Worm (Caenorhabditis elegans) whole organism, L1 larva: ENCODE measurements around the gene mca-1.

Experiments used
- C04F5.9 ChIP-seq: sonication (generic microtip); optimal IDR thresholded peaks from 2 replicates; lab custom pipeline; 2016; ENCODE audit warnings: missing genetic modification characterization, missing compliant biosample characterization
- C34B4.2 ChIP-seq: sonication (generic microtip); optimal IDR thresholded peaks from 2 replicates; lab custom pipeline; 2017; ENCODE audit warnings: mild to moderate bottlenecking, missing genetic modification characterization, missing compliant biosample characterization
- aha-1 ChIP-seq: fragments of 150-350 bp; optimal IDR thresholded peaks from 2 replicates; lab custom pipeline; 2014; ENCODE audit warnings: missing biosample characterization, missing genetic modification characterization
- alr-1 ChIP-seq: fragments of 200-800 bp; sonication (Bioruptor generic); optimal IDR thresholded peaks from 2 replicates; lab custom pipeline; 2018; ENCODE audit warnings: borderline replicate concordance, mild to moderate bottlenecking, missing genetic modification characterization, missing compliant biosample characterization
- aly-2 ChIP-seq: fragments of 150-350 bp; optimal IDR thresholded peaks from 2 replicates; lab custom pipeline; 2014; ENCODE audit warnings: missing biosample characterization, missing genetic modification characterization
- ama-1 ChIP-seq: fragments of 150-350 bp; optimal IDR thresholded peaks from 2 replicates; lab custom pipeline; 2014
- blmp-1 ChIP-seq: fragments of 150-350 bp; optimal IDR thresholded peaks from 2 replicates; lab custom pipeline; 2014; ENCODE audit warnings: missing biosample characterization, missing genetic modification characterization
- ceh-63 ChIP-seq: fragments of 200-800 bp; sonication (Bioruptor generic); optimal IDR thresholded peaks from 2 replicates; lab custom pipeline; 2018; ENCODE audit warnings: mild to moderate bottlenecking, missing genetic modification characterization, missing compliant biosample characterization
- ceh-8 ChIP-seq: fragments of 200-800 bp; sonication (Bioruptor generic); optimal IDR thresholded peaks from 2 replicates; lab custom pipeline; 2018; ENCODE audit warnings: mild to moderate bottlenecking, missing genetic modification characterization, moderate library complexity, missing compliant biosample characterization
- ceh-82 ChIP-seq, 3 experiments: fragments of 150-350 bp in 1 of 3; sonication (generic microtip) in 2 of 3; optimal IDR thresholded peaks; 2 replicates each; lab custom pipeline; 2014 to 2017; ENCODE audit warnings: missing biosample characterization in 3 of 3, missing genetic modification characterization in 3 of 3
- dpl-1 ChIP-seq, 3 experiments: fragments of 150-350 bp in 2 of 3; sonication (generic microtip) in 1 of 3; optimal IDR thresholded peaks; 2 replicates each; lab custom pipeline; 2014 to 2017; ENCODE audit warnings: missing biosample characterization in 3 of 3, missing genetic modification characterization in 3 of 3, missing genetic modification reagents in 3 of 3
- efl-1 ChIP-seq, 4 experiments: fragments of 150-350 bp; optimal IDR thresholded peaks in 3 of 4; peaks in 1 of 4; 1 replicate in 1 of 4; 2 replicates in 3 of 4; lab custom pipeline; 2014; ENCODE audit warnings: missing biosample characterization in 2 of 4, missing genetic modification characterization in 2 of 4, missing genetic modification reagents in 2 of 4
- efl-3 ChIP-seq: fragments of 200-800 bp; sonication (Bioruptor generic); optimal IDR thresholded peaks from 2 replicates; lab custom pipeline; 2018; ENCODE audit warnings: mild to moderate bottlenecking, missing genetic modification characterization, missing compliant biosample characterization
- egl-13 ChIP-seq: sonication (generic microtip); optimal IDR thresholded peaks from 2 replicates; lab custom pipeline; 2016; ENCODE audit warnings: missing genotype, missing genetic modification reagents, missing genetic modification characterization, missing compliant biosample characterization
- elt-2 ChIP-seq: sonication (generic microtip); optimal IDR thresholded peaks from 2 replicates; lab custom pipeline; 2016; ENCODE audit warnings: missing genetic modification characterization, mild to moderate bottlenecking, inconsistent platforms, missing compliant biosample characterization, missing genetic modification reagents
- elt-3 ChIP-seq, 6 experiments: fragments of 150-350 bp in 1 of 6; sonication (generic microtip); optimal IDR thresholded peaks; 2 replicates each; lab custom pipeline; 2017 to 2018; ENCODE audit warnings: missing biosample characterization in 6 of 6, missing genetic modification characterization in 6 of 6, inconsistent platforms in 1 of 6
- fkh-4 ChIP-seq: sonication (generic microtip); optimal IDR thresholded peaks from 2 replicates; lab custom pipeline; 2016; ENCODE audit warnings: missing compliant biosample characterization, missing genetic modification characterization, borderline replicate concordance
- fkh-8 ChIP-seq: sonication (generic microtip); optimal IDR thresholded peaks from 2 replicates; lab custom pipeline; 2016; ENCODE audit warnings: mild to moderate bottlenecking, missing genetic modification characterization, missing compliant biosample characterization
- fos-1 ChIP-seq: fragments of 150-350 bp; optimal IDR thresholded peaks from 2 replicates; lab custom pipeline; 2014; ENCODE audit warnings: missing biosample characterization, missing genetic modification characterization
- hlh-17 ChIP-seq: fragments of 200-800 bp; sonication (Bioruptor generic); optimal IDR thresholded peaks from 2 replicates; lab custom pipeline; 2018; ENCODE audit warnings: missing genetic modification characterization, mild to moderate bottlenecking, missing compliant biosample characterization, moderate library complexity, borderline replicate concordance
- hlh-4 ChIP-seq: sonication (generic microtip); optimal IDR thresholded peaks from 2 replicates; lab custom pipeline; 2016; ENCODE audit warnings: mild to moderate bottlenecking, missing genetic modification characterization, missing compliant biosample characterization
- isw-1 ChIP-seq: fragments of 200-800 bp; sonication (Bioruptor generic); IDR thresholded peaks from 2 replicates; pipeline ENCODE4 v1.3.6; 2022; ENCODE audit warnings: missing genetic modification characterization, missing compliant biosample characterization
- jun-1 ChIP-seq: fragments of 150-350 bp; optimal IDR thresholded peaks from 2 replicates; lab custom pipeline; 2014; ENCODE audit warnings: missing biosample characterization, missing genetic modification reagents, missing genetic modification characterization
- lin-13 ChIP-seq: fragments of 150-350 bp; optimal IDR thresholded peaks from 2 replicates; lab custom pipeline; 2014; ENCODE audit warnings: missing biosample characterization, missing genetic modification reagents, missing genetic modification characterization
- lin-14 ChIP-seq: fragments of 200-800 bp; sonication (Bioruptor generic); optimal IDR thresholded peaks from 2 replicates; lab custom pipeline; 2018; ENCODE audit warnings: mild to moderate bottlenecking, missing genetic modification characterization, moderate library complexity, missing compliant biosample characterization
- lin-15B ChIP-seq: fragments of 150-350 bp; sonication (generic microtip); optimal IDR thresholded peaks from 3 replicates; lab custom pipeline; 2014; ENCODE audit warnings: missing biosample characterization, missing genetic modification characterization
- lin-39 ChIP-seq: fragments of 150-350 bp; optimal IDR thresholded peaks from 2 replicates; lab custom pipeline; 2014; ENCODE audit warnings: missing biosample characterization, missing genetic modification reagents, missing genetic modification characterization
- lir-3 ChIP-seq: sonication (generic microtip); optimal IDR thresholded peaks from 2 replicates; lab custom pipeline; 2016; ENCODE audit warnings: mild to moderate bottlenecking, missing genetic modification characterization, moderate library complexity, missing compliant biosample characterization; ENCODE audit not compliant: poor library complexity
- lsy-2 ChIP-seq, 2 experiments: fragments of 150-350 bp; optimal IDR thresholded peaks; 2 replicates each; lab custom pipeline; 2014; ENCODE audit warnings: missing biosample characterization in 2 of 2, missing genetic modification characterization in 2 of 2
- mab-9 ChIP-seq: fragments of 200-800 bp; sonication (Bioruptor generic); IDR thresholded peaks from 2 replicates; pipeline ENCODE4 v1.3.6; 2022; ENCODE audit warnings: missing genetic modification reagents, missing genetic modification characterization, missing compliant biosample characterization
- nhr-19 ChIP-seq: fragments of 200-800 bp; sonication (Bioruptor generic); conservative IDR thresholded peaks from 2 replicates; pipeline ENCODE4 v1.3.6; 2022; ENCODE audit warnings: missing genetic modification characterization, missing compliant biosample characterization
- nhr-20 ChIP-seq: sonication (generic microtip); optimal IDR thresholded peaks from 2 replicates; lab custom pipeline; 2016; ENCODE audit warnings: mild to moderate bottlenecking, missing genetic modification characterization, missing compliant biosample characterization
- nhr-237 ChIP-seq: fragments of 150-350 bp; optimal IDR thresholded peaks from 2 replicates; lab custom pipeline; 2014; ENCODE audit warnings: missing biosample characterization, missing genetic modification characterization
- nhr-28 ChIP-seq: fragments of 150-350 bp; optimal IDR thresholded peaks from 2 replicates; lab custom pipeline; 2014; ENCODE audit warnings: missing biosample characterization, missing genetic modification characterization
- nhr-47 ChIP-seq: sonication (generic microtip); optimal IDR thresholded peaks from 2 replicates; lab custom pipeline; 2016; ENCODE audit warnings: mild to moderate bottlenecking, missing genetic modification characterization, moderate library complexity, missing compliant biosample characterization
- nhr-71 ChIP-seq: sonication (generic microtip); optimal IDR thresholded peaks from 2 replicates; lab custom pipeline; 2016; ENCODE audit warnings: mild to moderate bottlenecking, missing genetic modification characterization, moderate library complexity, missing compliant biosample characterization
- nhr-76 ChIP-seq: sonication (generic microtip); optimal IDR thresholded peaks from 2 replicates; lab custom pipeline; 2017; ENCODE audit warnings: missing biosample characterization, missing genetic modification characterization
- nhr-84 ChIP-seq: sonication (generic microtip); optimal IDR thresholded peaks from 2 replicates; lab custom pipeline; 2017; ENCODE audit warnings: missing biosample characterization, missing genetic modification characterization
- pag-3 ChIP-seq: sonication (generic microtip); optimal IDR thresholded peaks from 2 replicates; lab custom pipeline; 2017; ENCODE audit warnings: missing genetic modification characterization, mild to moderate bottlenecking, missing compliant biosample characterization, antibody characterized with exemption, borderline replicate concordance; ENCODE audit not compliant: insufficient read depth
- pax-3 ChIP-seq: fragments of 200-800 bp; sonication (Bioruptor generic); optimal IDR thresholded peaks from 2 replicates; lab custom pipeline; 2018; ENCODE audit warnings: mild to moderate bottlenecking, missing genetic modification characterization, moderate library complexity, missing compliant biosample characterization
- pqm-1 ChIP-seq: sonication (generic microtip); optimal IDR thresholded peaks from 3 replicates; lab custom pipeline; 2017; ENCODE audit warnings: missing biosample characterization, missing genetic modification characterization
- skn-1 ChIP-seq: fragments of 150-350 bp; optimal IDR thresholded peaks from 2 replicates; lab custom pipeline; 2014; ENCODE audit warnings: missing biosample characterization, missing genetic modification characterization
- snu-23 ChIP-seq: sonication (generic microtip); optimal IDR thresholded peaks from 2 replicates; lab custom pipeline; 2016; ENCODE audit warnings: missing genetic modification characterization, missing compliant biosample characterization
- sox-4 ChIP-seq: sonication (generic microtip); optimal IDR thresholded peaks from 2 replicates; lab custom pipeline; 2016; ENCODE audit warnings: missing genetic modification characterization, missing compliant biosample characterization
- sptf-1 ChIP-seq: fragments of 150-350 bp; optimal IDR thresholded peaks from 2 replicates; lab custom pipeline; 2014; ENCODE audit warnings: missing biosample characterization, missing genetic modification characterization
- swsn-7 ChIP-seq: sonication (generic microtip); optimal IDR thresholded peaks from 2 replicates; lab custom pipeline; 2016; ENCODE audit warnings: missing genetic modification characterization, missing compliant biosample characterization
- tlp-1 ChIP-seq: fragments of 150-350 bp; optimal IDR thresholded peaks from 2 replicates; lab custom pipeline; 2014; ENCODE audit warnings: missing biosample characterization, missing genetic modification characterization
- unc-130 ChIP-seq: fragments of 150-350 bp; optimal IDR thresholded peaks from 2 replicates; lab custom pipeline; 2017; ENCODE audit warnings: missing biosample characterization, missing genetic modification characterization, inconsistent platforms
- vab-15 ChIP-seq: sonication (generic microtip); optimal IDR thresholded peaks from 2 replicates; lab custom pipeline; 2017; ENCODE audit warnings: missing genotype, mild to moderate bottlenecking, missing genetic modification characterization, missing compliant biosample characterization
- zag-1 ChIP-seq: fragments of 150-350 bp; optimal IDR thresholded peaks from 2 replicates; lab custom pipeline; 2014; ENCODE audit warnings: missing biosample characterization, missing genetic modification characterization
- ztf-11 ChIP-seq, 2 experiments: sonication (generic microtip); optimal IDR thresholded peaks; 2 replicates each; lab custom pipeline; 2016 to 2017; ENCODE audit warnings: missing genetic modification characterization in 2 of 2, missing biosample characterization in 1 of 2, missing compliant biosample characterization in 1 of 2
- ztf-4 ChIP-seq: fragments of 150-350 bp; optimal IDR thresholded peaks from 2 replicates; lab custom pipeline; 2014; ENCODE audit warnings: missing biosample characterization, missing genetic modification characterization

Gene mca-1

ce11 chrIV:9647789-9648361 is 13.1 kb upstream of the mca-1 start, which contains the start of gene amph-1 (continued):
- TF ChIP-seq ceh-8 (GFP tag; lab: Kevin White, UChicago) (no peak), elt-3 (tag; optimal IDR thresholded peaks at IDR 0.05; lab: Kevin White, UChicago) (peak in 1 of 6 experiments; percentile 8), nhr-20 (peak; percentile 35), ama-1 (lab: Kevin White, UChicago) (no peak), unc-130 (tag; lab: Kevin White, UChicago) (no peak), sptf-1 (tag; lab: Kevin White, UChicago) (no peak), C34B4.2 (no peak), blmp-1 (tag; lab: Kevin White, UChicago) (peak; percentile 75), skn-1 (tag; lab: Kevin White, UChicago) (peak; percentile 1), alr-1 (tag; lab: Kevin White, UChicago) (no peak), efl-1 (optimal IDR thresholded peaks at IDR 0.05; lab: Kevin White, UChicago) (peak; percentile 47 to 62), efl-1 (GFP tag; optimal IDR thresholded peaks at IDR 0.05 in 1 of 2; lab: Kevin White, UChicago) (no peak), hlh-17 (GFP tag; lab: Kevin White, UChicago) (no peak), tlp-1 (tag; lab: Kevin White, UChicago) (no peak), aha-1 (tag; lab: Kevin White, UChicago) (no peak), fos-1 (tag; lab: Kevin White, UChicago) (no peak), swsn-7 (tag; lab: Kevin White, UChicago) (peak; percentile 19), vab-15 (tag; lab: Kevin White, UChicago) (no peak), ceh-82 (tag; optimal IDR thresholded peaks at IDR 0.05; lab: Kevin White, UChicago) (peak in 1 of 3 experiments; percentile 1), nhr-47 (no peak), pqm-1 (tag; lab: Kevin White, UChicago) (no peak), nhr-71 (tag; lab: Kevin White, UChicago) (peak; percentile 37), aly-2 (tag; lab: Kevin White, UChicago) (no peak), hlh-4 (tag; lab: Kevin White, UChicago) (no peak), ztf-11 (tag; optimal IDR thresholded peaks at IDR 0.05; lab: Kevin White, UChicago) (no peak), lin-39 (tag; lab: Kevin White, UChicago) (no peak), efl-3 (GFP tag; lab: Kevin White, UChicago) (no peak), nhr-76 (tag; lab: Kevin White, UChicago) (no peak), nhr-28 (tag; lab: Kevin White, UChicago) (no peak), C04F5.9 (no peak), pax-3 (no peak), lir-3 (tag; lab: Kevin White, UChicago) (peak; percentile 2), elt-2 (no peak), nhr-19 (no peak), pag-3 (no peak), lin-14 (GFP tag; lab: Kevin White, UChicago) (peak; percentile 83), lsy-2 (tag; optimal IDR thresholded peaks at IDR 0.05; lab: Kevin White, UChicago) (peak; percentile 20 to 60), egl-13 (no peak), nhr-84 (tag; lab: Kevin White, UChicago) (no peak), sox-4 (no peak), fkh-4 (tag; lab: Kevin White, UChicago) (no peak), nhr-237 (tag; lab: Kevin White, UChicago) (no peak), dpl-1 (GFP tag; optimal IDR thresholded peaks at IDR 0.05; lab: Kevin White, UChicago) (peak in 2 of 3 experiments; percentile 1 to 19), lin-15B (tag; lab: Kevin White, UChicago) (no peak), jun-1 (tag; lab: Kevin White, UChicago) (peak; percentile 2), snu-23 (peak; percentile 58), ztf-4 (tag; lab: Kevin White, UChicago) (no peak), mab-9 (GFP tag; lab: Robert Waterston, UW) (no peak), isw-1 (no peak; the same call in 1 of the 2 replicates), lin-13 (GFP tag; lab: Kevin White, UChicago) (no peak), fkh-8 (tag; lab: Kevin White, UChicago) (no peak), zag-1 (no peak), ceh-63 (GFP tag; lab: Kevin White, UChicago) (no peak)
